Worm (Caenorhabditis elegans) whole organism, early embryonic: ENCODE results near the gene Y51H7C.12.
"Not testable (repeated sequence)": the region's sequence is repeated elsewhere in the genome, so short reads cannot be mapped to it uniquely, and the experiment has no call there.

Source experiments
- B0310.2 ChIP-seq: sonication (generic microtip); optimal IDR thresholded peaks from 2 replicates; lab custom pipeline; 2016; ENCODE audit warnings: mild to moderate bottlenecking, missing genetic modification characterization, missing compliant biosample characterization
- F13C5.2 ChIP-seq: sonication (generic microtip); optimal IDR thresholded peaks from 2 replicates; lab custom pipeline; 2017; ENCODE audit warnings: mild to moderate bottlenecking, missing genetic modification characterization, inconsistent platforms, missing compliant biosample characterization
- aly-1 ChIP-seq: sonication (generic microtip); optimal IDR thresholded peaks from 2 replicates; lab custom pipeline; 2016; ENCODE audit warnings: missing genetic modification characterization, missing compliant biosample characterization
- ama-1 ChIP-seq: fragments of 150-350 bp; optimal IDR thresholded peaks from 2 replicates; lab custom pipeline; 2014
- ceh-13 ChIP-seq: fragments of 200-800 bp; sonication (Bioruptor generic); optimal IDR thresholded peaks from 2 replicates; lab custom pipeline; 2018; ENCODE audit warnings: mild to moderate bottlenecking, missing genetic modification characterization, missing compliant biosample characterization
- ceh-36 ChIP-seq: sonication (generic microtip); optimal IDR thresholded peaks from 2 replicates; lab custom pipeline; 2016; ENCODE audit warnings: missing genetic modification characterization, inconsistent platforms, missing compliant biosample characterization
- ets-7 ChIP-seq: sonication (generic microtip); optimal IDR thresholded peaks from 2 replicates; lab custom pipeline; 2016; ENCODE audit warnings: missing genotype, missing genetic modification characterization, missing compliant biosample characterization
- flt-1 ChIP-seq: fragments of 200-800 bp; sonication (Bioruptor generic); IDR thresholded peaks from 2 replicates; pipeline ENCODE4 v1.3.6; 2022; ENCODE audit warnings: missing genetic modification characterization, missing compliant biosample characterization
- hmbx-1 ChIP-seq: sonication (generic microtip); optimal IDR thresholded peaks from 2 replicates; lab custom pipeline; 2016; ENCODE audit warnings: mild to moderate bottlenecking, missing genetic modification characterization, missing compliant biosample characterization
- hmg-4 ChIP-seq: fragments of 200-800 bp; sonication (Bioruptor generic); optimal IDR thresholded peaks from 2 replicates; lab custom pipeline; 2018; ENCODE audit warnings: mild to moderate bottlenecking, missing genetic modification characterization, missing compliant biosample characterization
- hnd-1 ChIP-seq: sonication (generic microtip); optimal IDR thresholded peaks from 2 replicates; lab custom pipeline; 2016; ENCODE audit warnings: missing genetic modification characterization, missing compliant biosample characterization
- pes-1 ChIP-seq: fragments of 200-800 bp; sonication (Bioruptor generic); IDR thresholded peaks from 2 replicates; pipeline ENCODE4 v1.3.6; 2022; ENCODE audit warnings: missing genetic modification reagents, missing genetic modification characterization, missing compliant biosample characterization
- scrt-1 ChIP-seq: fragments of 200-800 bp; sonication (Bioruptor generic); IDR thresholded peaks from 2 replicates; pipeline ENCODE4 v1.3.6; 2022; ENCODE audit warnings: missing genetic modification characterization, missing compliant biosample characterization
- sea-1 ChIP-seq: fragments of 200-800 bp; sonication (Bioruptor generic); conservative IDR thresholded peaks from 2 replicates; pipeline ENCODE4 v1.3.6; 2022; ENCODE audit warnings: missing genetic modification characterization, missing compliant biosample characterization
- tbx-11 ChIP-seq: fragments of 200-800 bp; sonication (Bioruptor generic); IDR thresholded peaks from 2 replicates; pipeline ENCODE4 v1.3.6; 2022; ENCODE audit warnings: missing genetic modification characterization, missing compliant biosample characterization
- tbx-37 ChIP-seq: fragments of 200-800 bp; sonication (Bioruptor generic); conservative IDR thresholded peaks from 2 replicates; pipeline ENCODE4 v1.3.6; 2022; ENCODE audit warnings: missing genetic modification reagents, missing genetic modification characterization, missing compliant biosample characterization
- tra-4 ChIP-seq: sonication (generic microtip); optimal IDR thresholded peaks from 2 replicates; lab custom pipeline; 2017; ENCODE audit warnings: missing genetic modification characterization, missing compliant biosample characterization

The Y51H7C.12 gene

DNA sequence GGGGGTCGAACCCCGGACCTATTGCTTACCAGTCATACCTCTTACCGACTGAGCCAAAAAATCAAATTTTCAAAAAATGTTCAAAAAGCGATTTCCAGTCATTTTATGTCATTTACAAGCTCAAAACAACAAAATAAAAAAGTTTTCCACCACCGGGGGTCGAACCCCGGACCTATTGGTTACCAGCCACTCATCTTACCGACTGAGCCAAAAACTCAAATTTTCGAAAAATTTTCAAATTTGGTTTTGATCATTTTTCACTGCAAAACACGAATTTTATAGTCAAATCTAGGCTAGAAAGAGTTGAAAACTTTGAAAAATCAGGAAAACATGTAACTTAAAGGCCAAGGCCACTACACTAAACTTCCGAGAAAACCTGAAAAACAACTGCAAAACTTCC lies 29.5 kb upstream of the Y51H7C.12 start:
- TF ChIP-seq B0310.2 (tag; lab: Kevin White, UChicago) = no peak

ce11 chrII:1475328-1475727 lies 28.8 kb upstream of the Y51H7C.12 start:
- TF ChIP-seq aly-1 (no peak), pes-1 (GFP tag; lab: Robert Waterston, UW) (no peak), F13C5.2 (no peak), hnd-1 (no peak), ceh-13 (GFP tag; lab: Kevin White, UChicago) (no peak), scrt-1 (no peak), sea-1 (GFP tag; lab: Robert Waterston, UW) (no peak), tbx-11 (GFP tag; lab: Robert Waterston, UW) (no peak), ama-1 (no peak), hmg-4 (GFP tag; lab: Kevin White, UChicago) (no peak), B0310.2 (tag; lab: Kevin White, UChicago) (no peak), tbx-37 (GFP tag; lab: Robert Waterston, UW) (no peak), tra-4 (no peak), flt-1 (GFP tag; lab: Robert Waterston, UW) (no peak)

ce11 chrII:1474807-1475206 lies 28.3 kb upstream of the Y51H7C.12 start:
- TF ChIP-seq hnd-1 (no peak), sea-1 (GFP tag; lab: Robert Waterston, UW) (no peak), tbx-37 (GFP tag; lab: Robert Waterston, UW) (no peak), tra-4 (no peak), ama-1 (no peak), F13C5.2 (no peak), ceh-13 (GFP tag; lab: Kevin White, UChicago) (no peak), pes-1 (GFP tag; lab: Robert Waterston, UW) (no peak), flt-1 (GFP tag; lab: Robert Waterston, UW) (no peak), ceh-36 (tag; lab: Kevin White, UChicago) (no peak), hmbx-1 (tag; lab: Kevin White, UChicago) (no peak), tbx-11 (GFP tag; lab: Robert Waterston, UW) (no peak), scrt-1 (no peak), ets-7 (tag; lab: Kevin White, UChicago) (no peak), aly-1 (no peak), B0310.2 (tag; lab: Kevin White, UChicago) (no peak), hmg-4 (GFP tag; lab: Kevin White, UChicago) (no peak)

DNA sequence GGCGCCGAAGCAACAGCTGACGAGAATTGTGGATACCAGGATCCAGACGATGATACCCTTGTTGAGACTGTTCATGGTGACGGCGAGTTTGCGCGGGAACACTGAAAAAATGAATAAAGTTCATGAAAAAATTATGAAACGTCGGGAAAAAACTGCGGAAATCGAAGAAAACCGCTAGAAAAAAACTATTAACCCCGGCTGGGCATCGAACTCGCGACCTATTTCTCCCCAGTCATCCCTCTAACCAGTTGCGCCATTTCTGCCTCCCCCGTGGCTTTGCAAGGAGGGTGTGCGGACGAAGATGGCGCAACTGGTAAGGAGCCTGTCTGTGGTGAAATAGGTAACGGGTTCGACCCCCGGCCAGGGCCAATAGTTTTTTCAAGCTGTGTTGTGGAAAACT lies 26.9 kb upstream of the Y51H7C.12 start, which contains the start of gene H17B01.5:
Gene H17B01.5 (minus strand): TSS at position 101 of the 400 bp plus-strand sequence.
- TF ChIP-seq pes-1 (GFP tag; lab: Robert Waterston, UW) (no peak), sea-1 (GFP tag; lab: Robert Waterston, UW) (no peak)

DNA sequence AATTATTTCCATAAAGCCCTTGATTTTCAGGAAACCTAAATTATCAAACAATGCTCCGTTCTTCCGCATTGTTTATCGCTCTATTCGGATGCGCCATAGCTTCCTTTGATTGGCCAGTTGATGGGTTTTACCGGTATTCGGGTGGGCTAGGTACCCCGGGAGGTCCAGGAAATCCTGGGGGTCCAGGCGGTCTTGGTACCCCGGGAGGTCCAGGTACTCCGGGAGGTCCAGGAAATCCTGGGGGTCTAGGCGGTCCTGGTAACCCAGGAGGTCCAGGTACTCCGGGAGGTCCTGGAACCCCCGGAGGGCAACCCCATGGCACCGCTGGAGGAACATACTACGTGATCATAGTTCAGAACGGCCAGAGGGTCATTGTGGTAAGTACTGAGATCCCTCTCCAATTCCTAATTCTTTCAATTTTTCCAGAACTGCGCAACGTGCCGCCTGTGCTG lies 24.0 kb upstream of the Y51H7C.12 start, which contains the start of gene H17B01.2:
Gene H17B01.2 (plus strand): TSS at position 51 of the 452 bp plus-strand sequence.
- TF ChIP-seq scrt-1 = no peak
- no peak for TF ChIP-seq ceh-13 (GFP tag; lab: Kevin White, UChicago)
- no peak for TF ChIP-seq tra-4
- TF ChIP-seq tbx-11 (GFP tag; lab: Robert Waterston, UW) = no peak
- no peak for TF ChIP-seq aly-1
- no peak for TF ChIP-seq ceh-36 (tag; lab: Kevin White, UChicago)
- no peak for TF ChIP-seq flt-1 (GFP tag; lab: Robert Waterston, UW)
- no peak for TF ChIP-seq tbx-37 (GFP tag; lab: Robert Waterston, UW)
- no peak for TF ChIP-seq B0310.2 (tag; lab: Kevin White, UChicago)

DNA sequence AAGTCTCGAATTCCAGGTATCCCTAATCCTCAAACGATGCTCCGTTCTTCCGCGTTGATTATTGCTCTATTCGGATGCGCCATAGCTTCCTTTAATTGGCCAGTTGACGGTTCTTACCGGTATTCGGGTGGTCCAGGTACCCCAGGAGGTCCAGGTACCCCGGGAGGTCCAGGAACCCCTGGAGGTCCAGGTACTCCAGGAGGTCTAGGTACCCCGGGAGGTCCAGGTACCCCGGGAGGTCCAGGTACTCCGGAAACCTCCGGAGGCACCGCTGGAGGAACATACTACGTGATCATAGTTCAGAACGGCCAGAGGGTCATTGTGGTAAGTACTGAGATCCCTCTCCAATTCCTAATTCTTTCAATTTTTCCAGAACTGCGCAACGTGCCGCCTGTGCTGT lies 21.2 kb upstream of the Y51H7C.12 start, which contains the start of gene Y51H7C.1:
Gene Y51H7C.1 (plus strand): TSS at position 17 of the 400 bp plus-strand sequence.
- not testable (repeated sequence) for TF ChIP-seq scrt-1; flt-1 (GFP tag; lab: Robert Waterston, UW); F13C5.2

ce11 chrII:1466448-1466847 lies 19.9 kb upstream of the Y51H7C.12 start, which contains the start of gene Y51H7C.13:
TSS of gene Y51H7C.13 (minus strand) at chrII:1466548.
- TF ChIP-seq aly-1 = no peak
- no peak for TF ChIP-seq ets-7 (tag; lab: Kevin White, UChicago)
- no peak for TF ChIP-seq tbx-37 (GFP tag; lab: Robert Waterston, UW)
- no peak for TF ChIP-seq flt-1 (GFP tag; lab: Robert Waterston, UW)
- TF ChIP-seq hmg-4 (GFP tag; lab: Kevin White, UChicago) = no peak
- no peak for TF ChIP-seq ceh-36 (tag; lab: Kevin White, UChicago)
- TF ChIP-seq hmbx-1 (tag; lab: Kevin White, UChicago) = no peak
- no peak for TF ChIP-seq scrt-1
- TF ChIP-seq pes-1 (GFP tag; lab: Robert Waterston, UW) = no peak
- TF ChIP-seq hnd-1 = no peak
- TF ChIP-seq ceh-13 (GFP tag; lab: Kevin White, UChicago) = no peak
- no peak for TF ChIP-seq tra-4
- no peak for TF ChIP-seq ama-1
- TF ChIP-seq tbx-11 (GFP tag; lab: Robert Waterston, UW) = no peak
- TF ChIP-seq sea-1 (GFP tag; lab: Robert Waterston, UW) = no peak
- no peak for TF ChIP-seq F13C5.2
- TF ChIP-seq B0310.2 (tag; lab: Kevin White, UChicago) = no peak

- TF ChIP-seq tbx-11 (GFP tag; lab: Robert Waterston, UW) (peak; percentile 60; the same call in 1 of the 2 replicates), pes-1 (GFP tag; lab: Robert Waterston, UW) (peak; percentile 75)
These were observed 11.2 kb upstream of the Y51H7C.12 start for ce11 chrII:1457784-1458183.
